Fruit fly (Drosophila melanogaster) Kc167 (cell line): ENCODE results near the gene CG18557.

Experiments
- Myc ChIP-seq: fragments of >200 bp; optimal IDR thresholded peaks from 2 replicates; lab custom pipeline; 2017; ENCODE audit warnings: missing external identifiers
- h ChIP-seq: fragments of >200 bp; optimal IDR thresholded peaks from 3 replicates; lab custom pipeline; 2018; ENCODE audit warnings: missing external identifiers
- psq ChIP-seq: fragments of >200 bp; optimal IDR thresholded peaks from 2 replicates; lab custom pipeline; 2017; ENCODE audit warnings: missing external identifiers
- ttk ChIP-seq: sonication (Bioruptor generic); optimal IDR thresholded peaks from 2 replicates; lab custom pipeline; 2017; ENCODE audit warnings: missing external identifiers

DNA sequence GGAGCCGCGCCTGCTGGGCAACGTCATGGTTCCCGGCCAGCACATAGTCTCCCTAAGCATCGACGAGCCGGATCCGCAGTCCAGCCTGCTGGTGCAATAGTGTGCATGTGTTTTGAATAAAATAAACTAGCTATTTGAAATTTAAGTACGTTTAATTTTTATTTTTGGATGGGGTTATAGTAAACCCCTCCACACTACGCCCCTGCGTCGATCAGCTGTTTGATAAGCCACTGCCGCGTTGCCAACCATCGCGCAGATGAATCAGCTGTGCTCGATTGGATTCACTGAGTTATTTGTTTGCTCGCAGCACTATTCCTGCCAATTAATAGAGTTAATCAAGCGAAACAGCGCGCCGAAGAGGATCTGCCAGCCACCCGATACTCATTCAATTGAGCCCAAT, 33.3 kb upstream of the CG18557 start, which contains the start of gene RabGGTb:
- TF ChIP-seq ttk (lab: Kevin White, UChicago) = no peak
- TF ChIP-seq psq (lab: Kevin White, UChicago) = no peak
- TF ChIP-seq Myc = no peak
- no peak for TF ChIP-seq h
